Fruit fly (Drosophila melanogaster) whole organism, adult: ENCODE measurements around the gene Trc8.

ENCODE experiments used
- CG14711 ChIP-seq: fragments of 200-800 bp; sonication (Bioruptor generic); optimal IDR thresholded peaks from 2 replicates; lab custom pipeline; 2018; ENCODE audit warnings: missing biosample characterization, mild to moderate bottlenecking, missing genetic modification characterization, moderate library complexity
- cic ChIP-seq: fragments of 200-800 bp; sonication (Bioruptor generic); optimal IDR thresholded peaks from 2 replicates; lab custom pipeline; 2017; ENCODE audit warnings: missing biosample characterization, mild to moderate bottlenecking, missing genetic modification characterization, moderate library complexity
- kay ChIP-seq: fragments of 200-800 bp; sonication (Bioruptor generic); peaks from one replicate; lab custom pipeline; 2016; ENCODE audit warnings: missing biosample characterization, missing genetic modification characterization, borderline replicate concordance
- toe ChIP-seq: fragments of 200-800 bp; sonication (Bioruptor generic); optimal IDR thresholded peaks from 2 replicates; lab custom pipeline; 2016; ENCODE audit warnings: missing biosample characterization, missing genetic modification characterization

DNA sequence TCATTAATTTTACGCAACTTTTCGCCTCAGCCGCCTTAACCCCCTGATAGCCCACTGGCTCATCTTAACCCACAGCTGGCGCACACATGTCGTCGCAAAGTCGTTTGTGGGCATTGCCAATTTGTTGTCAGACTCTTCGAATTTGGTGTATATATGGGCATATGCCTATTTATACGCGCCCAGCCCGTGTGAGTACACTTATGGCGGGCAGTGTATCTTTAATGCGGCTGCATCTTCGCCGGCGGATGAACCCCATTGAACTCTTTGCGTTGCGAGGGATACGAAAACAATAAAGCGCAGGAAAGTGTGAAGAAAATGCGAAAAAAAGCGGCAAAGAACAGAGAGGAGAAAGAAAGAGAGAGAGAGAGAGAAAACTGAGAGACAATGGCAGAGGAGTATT is 42.5 kb downstream of the Trc8 start:
- TF ChIP-seq kay (no peak), toe (no peak), cic (GFP tag; lab: Kevin White, UChicago) (no peak), CG14711 (no peak)
